Worm (Caenorhabditis elegans): ENCODE measurements around the gene Y57A10A.31.

ce11 chrII:12274944-12275343 is 14.2 kb upstream of the Y57A10A.31 start, which contains the start of gene Y57A10A.27:
- TF ChIP-seq ets-4 (tag; optimal IDR thresholded peaks at IDR 0.05) (no peak), pha-4 (tag; optimal IDR thresholded peaks at IDR 0.05) (no peak), hlh-15 (tag; optimal IDR thresholded peaks at IDR 0.05) (no peak), ztf-16 (tag; optimal IDR thresholded peaks at IDR 0.05) (no peak), ceh-22 (tag; optimal IDR thresholded peaks at IDR 0.05) (no peak), F13H6.1 (tag; optimal IDR thresholded peaks at IDR 0.05) (no peak), dve-1 (tag; optimal IDR thresholded peaks at IDR 0.05) (no peak), ahr-1 (tag; optimal IDR thresholded peaks at IDR 0.05) (no peak), odd-2 (tag; optimal IDR thresholded peaks at IDR 0.05) (no peak)
